Worm (Caenorhabditis elegans): ENCODE results near the gene lgc-57.

- TF ChIP-seq unc-62 (GFP tag; optimal IDR thresholded peaks at IDR 0.05) (no peak), mab-5 (tag; optimal IDR thresholded peaks at IDR 0.05) (no peak), nhr-76 (tag; optimal IDR thresholded peaks at IDR 0.05) (no peak)
Measured at ce11 chrII:10661448-10662064, 33.3 kb upstream of the lgc-57 start.

Measured in whole organism, mixed stage, embryonic.